Worm (Caenorhabditis elegans): ENCODE measurements around the gene cutl-12.

DNA sequence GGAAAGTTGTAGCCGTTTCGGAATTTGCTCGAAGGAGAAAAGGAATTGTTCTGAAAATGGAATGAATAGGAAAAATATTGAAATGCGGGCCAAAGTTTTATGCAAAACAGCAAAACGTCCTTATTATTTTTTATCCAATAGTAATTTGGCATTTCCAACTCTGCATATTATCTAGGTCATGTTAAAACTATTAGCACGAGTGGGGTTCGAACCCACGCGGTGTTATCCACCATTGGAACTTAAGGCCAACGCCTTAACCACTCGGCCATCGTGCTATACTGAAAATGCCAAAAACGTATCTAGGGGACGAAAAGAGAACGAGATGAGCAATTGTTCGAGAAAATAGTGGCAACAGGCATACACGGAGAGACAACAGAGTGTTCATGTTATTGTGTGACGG is 2.5 kb downstream of the cutl-12 start:
- TF ChIP-seq nhr-77 (tag; optimal IDR thresholded peaks at IDR 0.05) (no peak), unc-62 (GFP tag; optimal IDR thresholded peaks at IDR 0.05) (no peak), unc-130 (tag; optimal IDR thresholded peaks at IDR 0.05) (no peak), jun-1 (tag; optimal IDR thresholded peaks at IDR 0.05) (no peak), irx-1 (tag; optimal IDR thresholded peaks at IDR 0.05) (no peak), mdl-1 (tag; optimal IDR thresholded peaks at IDR 0.05) (no peak), nhr-76 (tag; optimal IDR thresholded peaks at IDR 0.05) (no peak), fos-1 (tag; optimal IDR thresholded peaks at IDR 0.05) (no peak), snpc-4 (tag; optimal IDR thresholded peaks at IDR 0.05) (no peak)

All from whole organism, L1 larva.